Fruit fly (Drosophila melanogaster): Measurements from ENCODE around the gene Cyp9f2.
A peak's percentile ranks its signal among the peaks of the same experiment; 100 is the strongest.

Cyp9f2 gene

dm6 chr3R:12405928-12406234 lies at the start of gene Cyp9f2:
Gene Cyp9f2, minus strand, starts transcription at chr3R:12406028.
- TF ChIP-seq CTCF (optimal IDR thresholded peaks at IDR 0.05): no peak
- TF ChIP-seq CG8478 (optimal IDR thresholded peaks at IDR 0.05): no peak

- no peak for TF ChIP-seq CG8478 (optimal IDR thresholded peaks at IDR 0.05)
- no peak for TF ChIP-seq CTCF (optimal IDR thresholded peaks at IDR 0.05)
These were observed 48.7 kb upstream of the Cyp9f2 start for dm6 chr3R:12454492-12454891.

dm6 chr3R:12451888-12452514 lies 46.2 kb upstream of the Cyp9f2 start, which contains the start of gene CG5509:
Gene CG5509, plus strand, starts transcription at chr3R:12452464.
- TF ChIP-seq CTCF (optimal IDR thresholded peaks at IDR 0.05) (no peak), CG8478 (optimal IDR thresholded peaks at IDR 0.05) (no peak)

dm6 chr3R:12451376-12451775 lies 45.5 kb upstream of the Cyp9f2 start:
- TF ChIP-seq CG8478 (optimal IDR thresholded peaks at IDR 0.05) (no peak), CTCF (optimal IDR thresholded peaks at IDR 0.05) (no peak)

dm6 chr3R:12450713-12451259 lies 45.0 kb upstream of the Cyp9f2 start:
- TF ChIP-seq CTCF (optimal IDR thresholded peaks at IDR 0.05) (no peak), CG8478 (optimal IDR thresholded peaks at IDR 0.05) (no peak)

- TF ChIP-seq CG8478 (optimal IDR thresholded peaks at IDR 0.05) (no peak), CTCF (optimal IDR thresholded peaks at IDR 0.05) (no peak)
These were observed 43.9 kb upstream of the Cyp9f2 start for dm6 chr3R:12449617-12450242.

dm6 chr3R:12448889-12449314 lies 43.1 kb upstream of the Cyp9f2 start, which contains the start of gene CG18549:
Gene CG18549, plus strand, starts transcription at chr3R:12449296.
- no peak for TF ChIP-seq CTCF (optimal IDR thresholded peaks at IDR 0.05)
- no peak for TF ChIP-seq CG8478 (optimal IDR thresholded peaks at IDR 0.05)

dm6 chr3R:12448344-12448743 lies 42.5 kb upstream of the Cyp9f2 start:
- TF ChIP-seq CTCF (optimal IDR thresholded peaks at IDR 0.05): no peak
- no peak for TF ChIP-seq CG8478 (optimal IDR thresholded peaks at IDR 0.05)

- TF ChIP-seq CTCF (optimal IDR thresholded peaks at IDR 0.05): no peak
- no peak for TF ChIP-seq CG8478 (optimal IDR thresholded peaks at IDR 0.05)
These were observed 41.5 kb upstream of the Cyp9f2 start, which contains the start of gene vrs for dm6 chr3R:12447353-12447752. Gene vrs, plus strand, starts transcription at chr3R:12447653.

- no peak for TF ChIP-seq CTCF (optimal IDR thresholded peaks at IDR 0.05)
- no peak for TF ChIP-seq CG8478 (optimal IDR thresholded peaks at IDR 0.05)
These were observed 39.6 kb upstream of the Cyp9f2 start for dm6 chr3R:12445468-12445867.

- TF ChIP-seq CG8478 (optimal IDR thresholded peaks at IDR 0.05) (no peak), CTCF (optimal IDR thresholded peaks at IDR 0.05) (no peak)
These were observed 37.9 kb upstream of the Cyp9f2 start for dm6 chr3R:12443769-12444168.

- TF ChIP-seq CG8478 (optimal IDR thresholded peaks at IDR 0.05): no peak
- no peak for TF ChIP-seq CTCF (optimal IDR thresholded peaks at IDR 0.05)
These were observed 37.0 kb upstream of the Cyp9f2 start for dm6 chr3R:12442601-12443533.

dm6 chr3R:12441008-12441606 lies 35.3 kb upstream of the Cyp9f2 start:
- no peak for TF ChIP-seq CTCF (optimal IDR thresholded peaks at IDR 0.05)
- no peak for TF ChIP-seq CG8478 (optimal IDR thresholded peaks at IDR 0.05)

dm6 chr3R:12439401-12440143 lies 33.7 kb upstream of the Cyp9f2 start, which contains the start of gene Desat1:
Gene Desat1, plus strand, starts transcription at chr3R:12439600.
- TF ChIP-seq CG8478 (optimal IDR thresholded peaks at IDR 0.05): no peak
- TF ChIP-seq CTCF (optimal IDR thresholded peaks at IDR 0.05): peak in 1 of 2 experiments; percentile 5
